Fruit fly (Drosophila melanogaster): ENCODE results near the gene Hexo1.
A peak's percentile ranks its signal among the peaks of the same experiment; 100 is the strongest.

Hexo1 gene

DNA sequence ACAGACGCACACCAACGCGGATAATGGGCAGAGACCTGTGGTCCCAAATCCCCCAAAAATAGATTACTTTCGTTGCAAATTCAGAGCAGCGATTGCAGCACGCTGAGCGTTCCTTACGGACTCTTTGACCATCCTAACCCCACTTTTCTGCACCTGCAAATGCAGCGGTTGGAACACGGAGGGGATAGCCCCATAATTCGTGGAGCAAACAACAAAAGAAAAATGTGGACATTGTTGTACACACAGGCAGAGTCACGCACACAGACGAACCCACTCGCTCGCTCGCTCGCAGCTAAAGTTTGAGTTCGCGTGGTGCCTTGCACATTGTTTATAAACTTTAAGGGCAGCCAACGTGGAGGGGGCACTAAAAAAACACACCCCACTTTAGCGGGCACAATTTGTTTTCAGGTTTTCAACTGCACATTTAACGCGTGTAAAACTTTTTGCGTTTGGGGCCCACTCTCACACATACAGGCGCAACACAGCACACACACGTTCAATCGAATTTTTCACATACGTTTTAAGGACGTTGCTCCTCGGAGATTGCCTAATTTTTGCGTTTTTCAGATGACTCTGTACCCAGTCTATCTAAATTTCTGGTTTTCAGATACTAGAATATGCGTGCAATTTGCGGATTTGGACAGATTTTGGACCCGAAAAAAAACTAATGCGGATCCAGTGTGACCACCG, 34.7 kb upstream of the Hexo1 start:
- no peak for TF ChIP-seq CG11617 (GFP tag; optimal IDR thresholded peaks at IDR 0.05)
- peak; percentile 35 for TF ChIP-seq pad (GFP tag; optimal IDR thresholded peaks at IDR 0.05)
- TF ChIP-seq CG12768 (GFP tag; optimal IDR thresholded peaks at IDR 0.05) = no peak
- peak; percentile 4 for TF ChIP-seq cic (GFP tag; optimal IDR thresholded peaks at IDR 0.05)
- TF ChIP-seq Clk (GFP tag; optimal IDR thresholded peaks at IDR 0.05) = no peak
- TF ChIP-seq bab1 (GFP tag; optimal IDR thresholded peaks at IDR 0.05) = no peak
- TF ChIP-seq Crg-1 (GFP tag; optimal IDR thresholded peaks at IDR 0.05) = no peak
- no peak for TF ChIP-seq kay (GFP tag; ENCODE audit: borderline replicate concordance)
- TF ChIP-seq Mnt (GFP tag; optimal IDR thresholded peaks at IDR 0.05) = peak; percentile 79

DNA sequence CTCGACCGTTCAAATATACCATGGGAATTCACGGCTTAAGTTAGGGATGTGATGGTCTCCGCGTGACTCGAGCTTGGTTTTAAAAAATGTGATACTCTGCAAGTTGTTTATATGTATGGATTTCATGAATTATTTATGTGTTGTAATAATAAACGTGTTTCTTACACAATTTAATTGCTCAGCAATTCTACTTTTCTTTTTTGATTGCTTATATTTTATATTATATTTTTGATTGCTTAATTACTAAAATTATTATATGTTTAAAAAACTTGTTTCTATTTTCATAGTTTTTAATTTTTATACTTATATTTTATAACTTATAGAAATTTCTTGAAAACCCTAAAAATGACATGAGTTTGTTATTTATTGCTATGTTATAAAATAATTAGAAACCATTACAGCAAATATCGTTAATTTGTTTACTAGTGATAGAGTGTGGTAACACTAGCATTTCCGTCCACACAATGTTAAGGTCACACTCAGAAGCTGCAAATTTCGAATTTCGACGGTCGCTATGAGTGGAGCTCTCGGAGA, 34.1 kb upstream of the Hexo1 start, which contains the start of the genes ago and CG1265:
ago (minus strand) TSS at position 6 of the 534 bp plus-strand sequence.
CG1265 (plus strand) TSS at position 476 of the 534 bp plus-strand sequence.
- TF ChIP-seq CG7045 (GFP tag; optimal IDR thresholded peaks at IDR 0.05) = peak; percentile 50
- no peak for TF ChIP-seq CG12768 (GFP tag; optimal IDR thresholded peaks at IDR 0.05)
- TF ChIP-seq CG1620 (GFP tag; optimal IDR thresholded peaks at IDR 0.05) = peak; percentile 19
- peak; percentile 42 for TF ChIP-seq CG33017 (tag; optimal IDR thresholded peaks at IDR 0.05)
- TF ChIP-seq ovo (GFP tag; optimal IDR thresholded peaks at IDR 0.05) = peak; percentile 5
- TF ChIP-seq pad (GFP tag; optimal IDR thresholded peaks at IDR 0.05) = peak; percentile 44
- no peak for TF ChIP-seq Clk (GFP tag; optimal IDR thresholded peaks at IDR 0.05)
- TF ChIP-seq Mnt (GFP tag; optimal IDR thresholded peaks at IDR 0.05) = no peak
- no peak for TF ChIP-seq cic (GFP tag; optimal IDR thresholded peaks at IDR 0.05)
- peak; percentile 59 for TF ChIP-seq CG11617 (GFP tag; optimal IDR thresholded peaks at IDR 0.05)
- TF ChIP-seq CG14711 (tag; optimal IDR thresholded peaks at IDR 0.05) = peak; percentile 64
- no peak for TF ChIP-seq Hr96 (GFP tag; optimal IDR thresholded peaks at IDR 0.05)
- TF ChIP-seq kay (GFP tag; ENCODE audit: borderline replicate concordance) = no peak
- TF ChIP-seq Crg-1 (GFP tag; optimal IDR thresholded peaks at IDR 0.05) = peak; percentile 25
- peak; percentile 73 for TF ChIP-seq CG7101 (tag; optimal IDR thresholded peaks at IDR 0.05)
- TF ChIP-seq CG5204 (GFP tag; optimal IDR thresholded peaks at IDR 0.05) = no peak
- peak; percentile 40 for TF ChIP-seq bab1 (GFP tag; optimal IDR thresholded peaks at IDR 0.05)
- TF ChIP-seq toe (GFP tag; optimal IDR thresholded peaks at IDR 0.05) = peak; percentile 41
- TF ChIP-seq cnc (optimal IDR thresholded peaks at IDR 0.05) = no peak
- TF ChIP-seq tj (GFP tag; optimal IDR thresholded peaks at IDR 0.05) = peak; percentile 35

DNA sequence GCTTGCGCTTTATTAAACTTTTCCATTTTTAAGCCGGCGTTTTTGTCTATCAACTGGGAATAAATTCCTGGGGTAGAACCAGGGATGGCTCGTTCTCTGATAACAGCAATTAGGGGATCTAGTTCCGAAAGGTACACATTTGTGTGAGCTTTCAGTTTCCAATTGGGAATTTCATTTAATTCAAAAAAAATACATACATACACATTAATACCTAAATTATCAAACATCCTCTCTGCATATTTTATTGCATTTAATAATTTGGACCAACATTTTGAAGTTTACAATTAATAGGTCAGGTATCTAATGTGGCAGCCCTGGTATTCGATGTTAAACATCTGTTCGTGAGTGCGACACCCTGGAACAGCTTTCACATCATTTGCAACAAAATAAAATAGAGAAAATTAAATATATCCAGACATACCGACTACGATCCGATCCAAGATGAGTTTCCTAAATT, 29.3 kb upstream of the Hexo1 start, which contains the start of the genes CG15011 and CG1309:
CG15011 (minus strand) TSS at position 51 of the 457 bp plus-strand sequence.
CG1309 (plus strand) TSS at position 329 of the 457 bp plus-strand sequence.
- TF ChIP-seq bab1 (GFP tag; optimal IDR thresholded peaks at IDR 0.05) (peak; percentile 87), kay (GFP tag; ENCODE audit: borderline replicate concordance) (no peak), tj (GFP tag; optimal IDR thresholded peaks at IDR 0.05) (peak; percentile 60), Crg-1 (GFP tag; optimal IDR thresholded peaks at IDR 0.05) (peak; percentile 87), CG12768 (GFP tag; optimal IDR thresholded peaks at IDR 0.05) (peak; percentile 81), CG1620 (GFP tag; optimal IDR thresholded peaks at IDR 0.05) (peak; percentile 85), Clk (GFP tag; optimal IDR thresholded peaks at IDR 0.05) (peak; percentile 64), CG5204 (GFP tag; optimal IDR thresholded peaks at IDR 0.05) (no peak), cnc (optimal IDR thresholded peaks at IDR 0.05) (no peak), toe (GFP tag; optimal IDR thresholded peaks at IDR 0.05) (peak; percentile 93), CG7101 (tag; optimal IDR thresholded peaks at IDR 0.05) (peak; percentile 84), Hr96 (GFP tag; optimal IDR thresholded peaks at IDR 0.05) (peak; percentile 81), pad (GFP tag; optimal IDR thresholded peaks at IDR 0.05) (peak; percentile 66), CG7045 (GFP tag; optimal IDR thresholded peaks at IDR 0.05) (peak; percentile 74), CG33017 (tag; optimal IDR thresholded peaks at IDR 0.05) (peak; percentile 76), CG11617 (GFP tag; optimal IDR thresholded peaks at IDR 0.05) (peak; percentile 86), Mnt (GFP tag; optimal IDR thresholded peaks at IDR 0.05) (peak; percentile 72), CG14711 (tag; optimal IDR thresholded peaks at IDR 0.05) (peak; percentile 75), cic (GFP tag; optimal IDR thresholded peaks at IDR 0.05) (peak; percentile 31), ovo (GFP tag; optimal IDR thresholded peaks at IDR 0.05) (peak; percentile 33)

DNA sequence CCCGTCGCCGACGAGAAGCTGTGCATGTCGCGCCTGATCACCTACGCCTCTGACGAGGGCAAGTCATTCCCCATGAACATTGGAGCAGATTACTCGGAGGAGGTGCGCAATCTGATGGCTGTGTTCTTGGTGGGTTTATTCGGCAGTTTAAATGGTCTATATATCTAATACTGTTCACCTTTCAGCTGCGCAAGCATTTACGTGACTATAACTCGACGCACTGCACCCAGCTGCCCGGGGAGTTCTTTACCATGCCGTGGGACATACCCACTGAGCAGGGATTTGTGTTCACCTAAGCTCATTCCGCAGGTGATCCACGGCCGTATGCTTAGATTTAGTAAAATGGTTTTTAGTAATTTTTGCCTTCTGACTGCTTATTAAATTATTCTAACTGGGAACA, 27.3 kb upstream of the Hexo1 start:
- TF ChIP-seq bab1 (GFP tag; optimal IDR thresholded peaks at IDR 0.05) (no peak), pad (GFP tag; optimal IDR thresholded peaks at IDR 0.05) (no peak), CG1620 (GFP tag; optimal IDR thresholded peaks at IDR 0.05) (no peak), Clk (GFP tag; optimal IDR thresholded peaks at IDR 0.05) (no peak), tj (GFP tag; optimal IDR thresholded peaks at IDR 0.05) (no peak), CG7101 (tag; optimal IDR thresholded peaks at IDR 0.05) (no peak), CG33017 (tag; optimal IDR thresholded peaks at IDR 0.05) (no peak), CG5204 (GFP tag; optimal IDR thresholded peaks at IDR 0.05) (no peak), cic (GFP tag; optimal IDR thresholded peaks at IDR 0.05) (no peak), CG14711 (tag; optimal IDR thresholded peaks at IDR 0.05) (no peak), CG7045 (GFP tag; optimal IDR thresholded peaks at IDR 0.05) (no peak), Crg-1 (GFP tag; optimal IDR thresholded peaks at IDR 0.05) (no peak)

DNA sequence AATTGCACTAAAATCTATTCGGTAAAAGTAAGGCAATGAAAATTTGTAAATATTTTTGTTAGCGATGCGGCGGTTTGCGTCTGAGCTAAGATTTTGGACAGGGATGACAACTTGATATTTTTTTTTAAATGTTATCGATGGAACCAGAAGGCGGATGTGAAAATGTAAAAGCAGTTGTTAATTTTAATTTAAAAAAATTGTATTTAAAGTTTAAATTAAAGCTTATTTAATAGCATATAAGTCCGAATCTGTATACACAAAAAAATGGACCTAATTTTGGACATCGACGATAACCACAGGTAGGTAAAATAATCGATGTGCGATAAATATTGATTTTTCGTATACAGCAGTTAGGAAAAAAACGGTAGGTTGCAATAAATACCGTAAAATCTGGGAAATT, 26.1 kb upstream of the Hexo1 start, which contains the start of the genes CG11586 and VhaM9.7-a:
CG11586 (minus strand) TSS at position 87 of the 400 bp plus-strand sequence.
VhaM9.7-a (plus strand) TSS at position 322 of the 400 bp plus-strand sequence.
- TF ChIP-seq CG11617 (GFP tag; optimal IDR thresholded peaks at IDR 0.05) = peak; percentile 29
- TF ChIP-seq CG14711 (tag; optimal IDR thresholded peaks at IDR 0.05) = peak; percentile 35
- peak; percentile 40 for TF ChIP-seq CG5204 (GFP tag; optimal IDR thresholded peaks at IDR 0.05)
- TF ChIP-seq Mnt (GFP tag; optimal IDR thresholded peaks at IDR 0.05) = peak; percentile 39
- TF ChIP-seq Hr96 (GFP tag; optimal IDR thresholded peaks at IDR 0.05) = no peak
- TF ChIP-seq cic (GFP tag; optimal IDR thresholded peaks at IDR 0.05) = no peak
- TF ChIP-seq bab1 (GFP tag; optimal IDR thresholded peaks at IDR 0.05) = peak; percentile 39
- TF ChIP-seq pad (GFP tag; optimal IDR thresholded peaks at IDR 0.05) = no peak
- peak; percentile 30 for TF ChIP-seq CG7101 (tag; optimal IDR thresholded peaks at IDR 0.05)
- TF ChIP-seq tj (GFP tag; optimal IDR thresholded peaks at IDR 0.05) = no peak
